Worm (Caenorhabditis elegans) whole organism, L3 larva: ENCODE measurements around the gene C09B7.2.
A peak's percentile ranks its signal among the peaks of the same experiment; 100 is the strongest.

Experiments used
- aly-2 ChIP-seq: fragments of 150-350 bp; optimal IDR thresholded peaks from 2 replicates; lab custom pipeline; 2014; ENCODE audit warnings: missing biosample characterization, missing genetic modification characterization
- ama-1 ChIP-seq: fragments of 150-350 bp; optimal IDR thresholded peaks from 2 replicates; lab custom pipeline; 2018
- ceh-16 ChIP-seq: sonication (generic microtip); optimal IDR thresholded peaks from 2 replicates; lab custom pipeline; 2017; ENCODE audit warnings: missing biosample characterization, missing genetic modification characterization
- fkh-10 ChIP-seq: sonication (generic microtip); optimal IDR thresholded peaks from 2 replicates; lab custom pipeline; 2017; ENCODE audit warnings: missing biosample characterization, missing genetic modification reagents, missing genetic modification characterization
- fos-1 ChIP-seq: fragments of 150-350 bp; optimal IDR thresholded peaks from 2 replicates; lab custom pipeline; 2014; ENCODE audit warnings: missing biosample characterization, missing genetic modification characterization
- nhr-12 ChIP-seq: fragments of 150-350 bp; optimal IDR thresholded peaks from 2 replicates; lab custom pipeline; 2014; ENCODE audit warnings: missing biosample characterization, missing genetic modification characterization
- nhr-23 ChIP-seq: fragments of 150-350 bp; optimal IDR thresholded peaks from 2 replicates; lab custom pipeline; 2014; ENCODE audit warnings: missing biosample characterization, missing genetic modification reagents, missing genetic modification characterization
- nhr-28 ChIP-seq: fragments of 150-350 bp; optimal IDR thresholded peaks from 2 replicates; lab custom pipeline; 2014; ENCODE audit warnings: missing biosample characterization, missing genetic modification characterization
- nhr-76 ChIP-seq: fragments of 150-350 bp; sonication (generic microtip); optimal IDR thresholded peaks from 5 replicates; lab custom pipeline; 2014; ENCODE audit warnings: missing biosample characterization, missing genetic modification characterization
- pqm-1 ChIP-seq: fragments of 150-350 bp; optimal IDR thresholded peaks from 2 replicates; lab custom pipeline; 2017; ENCODE audit warnings: missing biosample characterization, missing genetic modification characterization, inconsistent platforms
- skn-1 ChIP-seq: fragments of 150-350 bp; optimal IDR thresholded peaks from 2 replicates; lab custom pipeline; 2014; ENCODE audit warnings: missing biosample characterization, missing genetic modification characterization
- snpc-4 ChIP-seq: fragments of 150-350 bp; optimal IDR thresholded peaks from 2 replicates; lab custom pipeline; 2014; ENCODE audit warnings: missing biosample characterization, missing genetic modification characterization
- unc-62 ChIP-seq: fragments of 150-350 bp; sonication (generic microtip); optimal IDR thresholded peaks from 4 replicates; lab custom pipeline; 2014; ENCODE audit warnings: missing biosample characterization, missing genetic modification reagents, missing genetic modification characterization
- ztf-4 ChIP-seq: fragments of 150-350 bp; optimal IDR thresholded peaks from 2 replicates; lab custom pipeline; 2014; ENCODE audit warnings: missing biosample characterization, missing genetic modification characterization

DNA sequence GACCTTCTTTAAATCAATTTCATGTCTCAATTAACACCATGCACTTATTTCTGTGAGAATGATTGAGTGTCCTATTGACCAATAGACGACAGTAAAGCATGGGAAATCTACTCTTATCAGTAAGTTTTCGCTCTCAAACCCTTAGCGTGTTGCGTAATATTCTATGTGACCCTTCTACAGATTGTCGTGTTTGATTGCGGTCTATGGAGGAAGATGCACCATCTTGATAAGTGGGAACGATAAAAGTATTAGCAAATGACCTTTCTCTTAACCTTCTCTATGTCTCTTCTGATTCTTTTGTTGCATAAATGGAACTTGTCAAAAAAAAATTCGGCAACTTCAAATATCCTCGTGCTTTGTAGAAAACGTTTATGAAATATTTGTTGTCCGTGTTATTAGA lies 36.0 kb downstream of the C09B7.2 start:
- TF ChIP-seq nhr-12 (tag; lab: Kevin White, UChicago) (no peak), ceh-16 (tag; lab: Kevin White, UChicago) (peak; percentile 74), skn-1 (tag; lab: Kevin White, UChicago) (no peak), aly-2 (tag; lab: Kevin White, UChicago) (no peak), nhr-23 (tag; lab: Kevin White, UChicago) (peak; percentile 47), ztf-4 (tag; lab: Kevin White, UChicago) (no peak), fos-1 (tag; lab: Kevin White, UChicago) (no peak), snpc-4 (tag; lab: Kevin White, UChicago) (no peak), ama-1 (no peak), nhr-76 (tag; lab: Kevin White, UChicago) (no peak), pqm-1 (tag; lab: Kevin White, UChicago) (no peak), fkh-10 (no peak), nhr-28 (tag; lab: Kevin White, UChicago) (no peak), unc-62 (GFP tag; lab: Kevin White, UChicago) (no peak)
